Fruit fly (Drosophila melanogaster): Measurements from ENCODE around the gene Msr-110.

The Msr-110 gene

DNA sequence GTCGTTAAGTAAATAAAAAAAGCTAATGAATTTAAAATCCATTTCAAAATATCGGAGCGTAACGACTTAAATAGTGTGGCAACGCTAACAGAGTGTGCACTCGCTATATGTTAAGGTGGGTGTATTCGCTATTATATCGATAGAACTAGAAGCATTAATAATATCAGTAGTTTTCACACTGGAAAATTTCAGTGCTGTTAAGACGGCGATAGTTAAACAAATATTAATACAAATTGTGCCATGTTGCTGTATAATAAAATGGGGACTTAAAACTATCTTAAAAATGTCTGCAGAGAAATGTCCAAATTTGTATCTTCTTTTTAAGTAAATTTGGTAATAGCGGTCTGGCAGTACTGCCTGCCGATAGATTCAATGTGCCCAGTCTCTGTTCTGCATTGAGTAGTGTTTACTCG, 6.2 kb upstream of the Msr-110 start:
- TF ChIP-seq Drgx (GFP tag; IDR thresholded peaks at IDR 0.05) = peak; percentile 80
- peak; percentile 82 for TF ChIP-seq dm (GFP tag; optimal IDR thresholded peaks at IDR 0.05)
- no peak for TF ChIP-seq D19A (tag; optimal IDR thresholded peaks at IDR 0.05)
- peak; percentile 44 for TF ChIP-seq CTCF (GFP tag; optimal IDR thresholded peaks at IDR 0.05)
- TF ChIP-seq crc (GFP tag; optimal IDR thresholded peaks at IDR 0.05) = peak; percentile 70
- peak; percentile 98 for TF ChIP-seq Med (GFP tag)
- TF ChIP-seq pfk (GFP tag; optimal IDR thresholded peaks at IDR 0.05) = no peak
- TF ChIP-seq CG12744 (GFP tag; optimal IDR thresholded peaks at IDR 0.05) = peak; percentile 50
- TF ChIP-seq CG6765 (GFP tag; optimal IDR thresholded peaks at IDR 0.05) = no peak
- peak; percentile 71 for TF ChIP-seq gcm2 (GFP tag; optimal IDR thresholded peaks at IDR 0.05)
- TF ChIP-seq sima (GFP tag; optimal IDR thresholded peaks at IDR 0.05) = peak; percentile 51
- peak; percentile 93 for TF ChIP-seq ken (GFP tag; IDR thresholded peaks at IDR 0.05)
- TF ChIP-seq zen (tag; optimal IDR thresholded peaks at IDR 0.05) = peak; percentile 86
- peak; percentile 87 for TF ChIP-seq vfl (GFP tag; optimal IDR thresholded peaks at IDR 0.05)
- TF ChIP-seq wdn (GFP tag; IDR thresholded peaks at IDR 0.05) = peak; percentile 85
- TF ChIP-seq E2f2 (GFP tag; IDR thresholded peaks at IDR 0.05) = peak; percentile 85
- peak; percentile 70 for TF ChIP-seq Gsc (GFP tag; IDR thresholded peaks at IDR 0.05)
- peak; percentile 47 for TF ChIP-seq en (GFP tag; optimal IDR thresholded peaks at IDR 0.05)
- peak; percentile 79 for TF ChIP-seq CG34224 (GFP tag; IDR thresholded peaks at IDR 0.05; ENCODE audit: partially characterized antibody)
- TF ChIP-seq CG2129 (GFP tag; IDR thresholded peaks at IDR 0.05; ENCODE audit: partially characterized antibody) = peak; percentile 84
- peak; percentile 85 for TF ChIP-seq CG12942 (GFP tag; optimal IDR thresholded peaks at IDR 0.05)
- TF ChIP-seq stc (GFP tag; IDR thresholded peaks at IDR 0.05) = peak; percentile 73
- TF ChIP-seq CG11093 (GFP tag; IDR thresholded peaks at IDR 0.05) = peak; percentile 90
- peak; percentile 64 for TF ChIP-seq CG8089 (GFP tag; optimal IDR thresholded peaks at IDR 0.05)
- peak; percentile 81 for TF ChIP-seq Atf3 (GFP tag; optimal IDR thresholded peaks at IDR 0.05)
- TF ChIP-seq GATAe (GFP tag; conservative IDR thresholded peaks at IDR 0.05) = peak; percentile 55; the same call in 1 of the 2 replicates
- peak; percentile 67 for TF ChIP-seq CG4328 (GFP tag; optimal IDR thresholded peaks at IDR 0.05)
- peak; percentile 90 for TF ChIP-seq Sin3A (optimal IDR thresholded peaks at IDR 0.05)
- peak; percentile 90 for TF ChIP-seq cas (GFP tag; IDR thresholded peaks at IDR 0.05)
- TF ChIP-seq CG12769 (tag; optimal IDR thresholded peaks at IDR 0.05) = no peak
- TF ChIP-seq repo (GFP tag; optimal IDR thresholded peaks at IDR 0.05) = peak; percentile 75
- no peak for TF ChIP-seq cg (GFP tag; optimal IDR thresholded peaks at IDR 0.05)
- peak; percentile 85 for TF ChIP-seq Doc3 (GFP tag; IDR thresholded peaks at IDR 0.05; ENCODE audit: partially characterized antibody)
- TF ChIP-seq CG1024 (GFP tag; IDR thresholded peaks at IDR 0.05) = peak; percentile 60
- TF ChIP-seq prd (optimal IDR thresholded peaks at IDR 0.05) = no peak
- peak; percentile 96 for TF ChIP-seq prd (GFP tag; IDR thresholded peaks at IDR 0.05)
- no peak for TF ChIP-seq HLHmδ (GFP tag; optimal IDR thresholded peaks at IDR 0.05)
- TF ChIP-seq CG1233 (GFP tag; optimal IDR thresholded peaks at IDR 0.05) = peak; percentile 74
- peak; percentile 67 for TF ChIP-seq Bteb2 (GFP tag; optimal IDR thresholded peaks at IDR 0.05)
- TF ChIP-seq tx (GFP tag; optimal IDR thresholded peaks at IDR 0.05) = peak; percentile 91
- TF ChIP-seq CG11696 (GFP tag; IDR thresholded peaks at IDR 0.05) = peak; percentile 60
- peak; percentile 74 for TF ChIP-seq gfzf (GFP tag; optimal IDR thresholded peaks at IDR 0.05)
- TF ChIP-seq esg (GFP tag; conservative IDR thresholded peaks at IDR 0.05) = peak; percentile 92
- peak; percentile 77 for TF ChIP-seq CG3065 (GFP tag; optimal IDR thresholded peaks at IDR 0.05)
- peak; percentile 72 for TF ChIP-seq cato (GFP tag; optimal IDR thresholded peaks at IDR 0.05; ENCODE audit: borderline replicate concordance)
- peak in 1 of 2 experiments; percentile 91 for TF ChIP-seq Pdp1 (GFP tag; optimal IDR thresholded peaks at IDR 0.05)
- TF ChIP-seq ab (GFP tag; optimal IDR thresholded peaks at IDR 0.05) = peak; percentile 84
- no peak for TF ChIP-seq CG10274 (GFP tag; optimal IDR thresholded peaks at IDR 0.05)
- peak; percentile 0 for TF ChIP-seq wek (GFP tag; optimal IDR thresholded peaks at IDR 0.05)
- TF ChIP-seq CG14050 (GFP tag; IDR thresholded peaks at IDR 0.05) = peak; percentile 71
- peak; percentile 68 for TF ChIP-seq kay (GFP tag; optimal IDR thresholded peaks at IDR 0.05)
- TF ChIP-seq CG13296 (GFP tag; optimal IDR thresholded peaks at IDR 0.05) = no peak
- no peak for TF ChIP-seq CG15073 (GFP tag; optimal IDR thresholded peaks at IDR 0.05)
